Fruit fly (Drosophila melanogaster): ENCODE measurements around the gene grp.

The grp gene

DNA sequence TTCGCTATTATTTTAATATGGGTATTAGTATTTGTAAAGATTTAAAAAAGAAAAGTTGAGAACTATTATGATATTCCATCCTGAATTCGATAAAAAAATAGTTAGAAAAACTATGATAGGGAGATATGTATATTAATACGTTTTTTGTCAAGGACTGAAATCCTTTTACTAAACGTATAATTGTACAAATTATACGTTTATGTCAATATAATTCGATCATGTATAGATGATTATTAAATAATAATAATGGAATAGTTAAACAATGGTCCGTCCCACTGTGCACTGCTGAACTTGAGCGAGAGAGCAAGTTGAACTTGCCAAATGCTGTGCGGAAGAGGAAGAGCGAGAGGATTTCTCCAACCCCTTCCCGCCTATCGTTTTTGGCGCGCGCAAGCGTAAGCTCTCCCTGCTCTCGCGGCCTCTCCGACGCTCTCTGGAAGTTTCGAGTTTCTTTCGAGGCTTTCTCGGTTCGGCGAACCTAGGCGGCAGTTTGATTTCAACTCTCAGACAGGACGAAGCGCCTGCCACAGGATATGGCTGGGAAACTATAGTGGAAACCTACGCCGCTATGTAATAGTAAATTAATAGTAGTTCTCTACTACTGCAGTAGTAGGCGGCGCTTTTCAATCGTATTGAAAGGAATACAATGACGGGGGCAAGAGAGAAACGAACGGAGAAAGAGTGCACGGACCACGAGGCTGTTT is 5.2 kb downstream of the grp start (continued):
- TF ChIP-seq fd85E (GFP tag; optimal IDR thresholded peaks at IDR 0.05) (peak; percentile 29), CG6792 (GFP tag; optimal IDR thresholded peaks at IDR 0.05) (peak; percentile 82), svp (GFP tag) (peak; percentile 79), CG10669 (GFP tag; optimal IDR thresholded peaks at IDR 0.05) (peak; percentile 60), Sox15 (GFP tag; optimal IDR thresholded peaks at IDR 0.05) (peak; percentile 65), lz (GFP tag; optimal IDR thresholded peaks at IDR 0.05) (peak; percentile 21), CG4318 (GFP tag; optimal IDR thresholded peaks at IDR 0.05) (peak; percentile 66), CG34406 (GFP tag; optimal IDR thresholded peaks at IDR 0.05) (peak; percentile 83), CG6808 (GFP tag; optimal IDR thresholded peaks at IDR 0.05) (peak; percentile 81), Gug (GFP tag; IDR thresholded peaks at IDR 0.05) (peak; percentile 43; the same call in 1 of the 2 replicates), CG31627 (GFP tag; optimal IDR thresholded peaks at IDR 0.05) (no peak), spab (GFP tag; optimal IDR thresholded peaks at IDR 0.05) (peak; percentile 76), CG3032 (tag; optimal IDR thresholded peaks at IDR 0.05) (peak; percentile 89), Ets21C (GFP tag; optimal IDR thresholded peaks at IDR 0.05) (no peak), CG11902 (GFP tag; optimal IDR thresholded peaks at IDR 0.05) (peak; percentile 27), Eip93F (GFP tag; optimal IDR thresholded peaks at IDR 0.05) (no peak), CG8319 (GFP tag; optimal IDR thresholded peaks at IDR 0.05) (peak; percentile 49), Met (GFP tag; optimal IDR thresholded peaks at IDR 0.05) (peak; percentile 75), Hr39 (GFP tag; optimal IDR thresholded peaks at IDR 0.05) (no peak), Eip75B (GFP tag; optimal IDR thresholded peaks at IDR 0.05) (peak; percentile 42), dsx (GFP tag; optimal IDR thresholded peaks at IDR 0.05; ENCODE audit: poor library complexity, severe bottlenecking) (peak; percentile 81), pdm3 (GFP tag; optimal IDR thresholded peaks at IDR 0.05) (peak; percentile 66), eg (GFP tag; IDR thresholded peaks at IDR 0.05) (peak; percentile 66), Eip78C (GFP tag) (peak; percentile 93), acj6 (GFP tag; optimal IDR thresholded peaks at IDR 0.05) (peak; percentile 85), Smox (GFP tag; optimal IDR thresholded peaks at IDR 0.05) (peak; percentile 61)

DNA sequence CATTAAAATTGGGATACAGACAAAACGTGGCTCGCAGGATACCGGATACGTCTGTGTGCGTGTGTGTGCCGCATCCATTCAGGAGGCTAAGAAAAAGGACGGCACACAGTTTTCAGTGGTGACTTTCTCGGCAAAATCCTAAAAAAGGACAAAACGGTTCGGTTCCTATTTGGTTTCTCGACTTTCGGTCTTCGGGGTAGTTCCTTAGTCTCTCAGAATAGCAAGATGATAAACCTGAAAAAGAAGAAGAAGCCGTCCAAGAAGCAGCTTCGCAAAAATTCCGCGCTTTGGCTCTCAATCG is 5.7 kb downstream of the grp start:
- TF ChIP-seq eg (GFP tag; IDR thresholded peaks at IDR 0.05) (no peak), Eip93F (GFP tag; optimal IDR thresholded peaks at IDR 0.05) (no peak), spab (GFP tag; optimal IDR thresholded peaks at IDR 0.05) (no peak), CG11902 (GFP tag; optimal IDR thresholded peaks at IDR 0.05) (no peak), CG3919 (GFP tag; optimal IDR thresholded peaks at IDR 0.05) (no peak), CG4318 (GFP tag; optimal IDR thresholded peaks at IDR 0.05) (no peak), CG8632 (GFP tag; optimal IDR thresholded peaks at IDR 0.05) (no peak), Met (GFP tag; optimal IDR thresholded peaks at IDR 0.05) (no peak), CG15336 (GFP tag; IDR thresholded peaks at IDR 0.05) (no peak), CG11762 (GFP tag; optimal IDR thresholded peaks at IDR 0.05; ENCODE audit: insufficient read depth) (no peak), ss (GFP tag; optimal IDR thresholded peaks at IDR 0.05) (no peak), Ets96B (tag; optimal IDR thresholded peaks at IDR 0.05) (no peak), CG6854 (GFP tag; optimal IDR thresholded peaks at IDR 0.05) (no peak), CG8319 (GFP tag; optimal IDR thresholded peaks at IDR 0.05) (no peak), CG10631 (GFP tag; optimal IDR thresholded peaks at IDR 0.05) (no peak), net (GFP tag; optimal IDR thresholded peaks at IDR 0.05) (no peak), Eip78C (GFP tag) (no peak), Lpt (GFP tag; optimal IDR thresholded peaks at IDR 0.05) (no peak)

DNA sequence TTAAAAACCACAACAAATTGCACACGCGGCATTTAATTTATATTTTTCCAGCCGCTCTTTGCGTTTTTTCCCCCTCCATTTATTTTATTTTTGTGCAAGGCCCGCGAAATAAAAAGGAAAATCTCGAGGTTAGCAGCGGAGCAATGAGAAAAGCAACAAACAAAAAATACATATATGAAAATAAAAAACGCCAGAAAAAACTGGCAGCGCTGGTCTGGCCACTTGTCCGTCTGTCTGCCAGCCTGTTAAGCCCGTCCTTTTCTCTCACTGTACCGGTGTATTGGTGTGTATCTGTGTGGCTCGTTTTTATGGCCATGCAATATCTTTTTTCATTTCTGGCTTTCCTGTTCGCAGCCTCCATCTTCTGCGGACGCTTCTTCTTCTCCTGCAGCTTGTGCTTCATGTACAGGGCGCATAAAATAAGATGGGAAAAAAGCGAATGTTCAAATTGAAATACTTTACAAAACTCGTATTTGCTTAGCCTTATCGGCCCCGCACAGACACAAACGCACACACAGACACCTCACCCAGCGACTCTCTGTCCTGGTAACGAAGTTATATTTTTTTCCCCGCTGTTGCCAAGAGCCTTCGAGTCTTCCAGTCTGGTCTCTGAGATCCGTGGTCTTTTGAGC is 6.7 kb downstream of the grp start:
- peak; percentile 37 for TF ChIP-seq fd59A (GFP tag; optimal IDR thresholded peaks at IDR 0.05)
- no peak for TF ChIP-seq CG11902 (GFP tag; optimal IDR thresholded peaks at IDR 0.05)
- no peak for TF ChIP-seq Ets21C (GFP tag; optimal IDR thresholded peaks at IDR 0.05)
- no peak for TF ChIP-seq CG11762 (GFP tag; optimal IDR thresholded peaks at IDR 0.05; ENCODE audit: insufficient read depth)
- peak; percentile 65 for TF ChIP-seq CG3032 (tag; optimal IDR thresholded peaks at IDR 0.05)
- peak; percentile 28 for TF ChIP-seq lz (GFP tag; optimal IDR thresholded peaks at IDR 0.05)
- peak; percentile 56 for TF ChIP-seq Blimp-1 (GFP tag; optimal IDR thresholded peaks at IDR 0.05)
- TF ChIP-seq eg (GFP tag; IDR thresholded peaks at IDR 0.05), result peak; percentile 89
- TF ChIP-seq vri (GFP tag; optimal IDR thresholded peaks at IDR 0.05), result peak; percentile 51
- peak; percentile 78 for TF ChIP-seq CG6276 (GFP tag; optimal IDR thresholded peaks at IDR 0.05)
- peak; percentile 29 for TF ChIP-seq topi (GFP tag; optimal IDR thresholded peaks at IDR 0.05)
- peak; percentile 17 for TF ChIP-seq acj6 (GFP tag; optimal IDR thresholded peaks at IDR 0.05)
- peak; percentile 59 for TF ChIP-seq Sox102F (GFP tag; optimal IDR thresholded peaks at IDR 0.05)
- TF ChIP-seq Smox (GFP tag; optimal IDR thresholded peaks at IDR 0.05), result peak; percentile 27
- peak; percentile 23 for TF ChIP-seq CG7368 (GFP tag; optimal IDR thresholded peaks at IDR 0.05)
- peak; percentile 17 for TF ChIP-seq OdsH (GFP tag; optimal IDR thresholded peaks at IDR 0.05)
- TF ChIP-seq spab (GFP tag; optimal IDR thresholded peaks at IDR 0.05), result peak; percentile 60
- peak; percentile 47 for TF ChIP-seq achi (GFP tag; optimal IDR thresholded peaks at IDR 0.05)
- TF ChIP-seq Hr38 (GFP tag; optimal IDR thresholded peaks at IDR 0.05), result no peak
- no peak for TF ChIP-seq CG34406 (GFP tag; optimal IDR thresholded peaks at IDR 0.05)

Data from whole organism, prepupa.